Fruit fly (Drosophila melanogaster) whole organism, prepupa: Measurements from ENCODE around the gene Ugt36A1.

Experiments
- Blimp-1 ChIP-seq: fragments of 200-800 bp; sonication (Bioruptor generic); optimal IDR thresholded peaks from 3 replicates; lab custom pipeline; 2017; ENCODE audit warnings: missing biosample characterization, missing genetic modification characterization, mild to moderate bottlenecking, moderate library complexity, missing genetic modification reagents
- CG10631 ChIP-seq: fragments of 200-800 bp; sonication (Bioruptor generic); optimal IDR thresholded peaks from 2 replicates; lab custom pipeline; 2016; ENCODE audit warnings: missing biosample characterization, missing genetic modification characterization
- CG10669 ChIP-seq: fragments of 200-800 bp; sonication (Bioruptor generic); optimal IDR thresholded peaks from 3 replicates; lab custom pipeline; 2018; ENCODE audit warnings: missing biosample characterization, mild to moderate bottlenecking, missing genetic modification characterization, moderate library complexity
- CG11294 ChIP-seq: fragments of 200-800 bp; sonication (Bioruptor generic); IDR thresholded peaks from 2 replicates; pipeline ENCODE4 v1.3.6; 2022; ENCODE audit warnings: missing biosample characterization, missing genetic modification characterization
- CG11762 ChIP-seq: fragments of 200-800 bp; sonication (Bioruptor generic); optimal IDR thresholded peaks from 3 replicates; lab custom pipeline; 2016; ENCODE audit warnings: missing biosample characterization, missing genetic modification characterization; ENCODE audit not compliant: insufficient read depth
- CG11902 ChIP-seq: fragments of 200-800 bp; sonication (Bioruptor generic); optimal IDR thresholded peaks from 3 replicates; lab custom pipeline; 2016; ENCODE audit warnings: missing biosample characterization, missing genetic modification characterization
- CG15336 ChIP-seq: fragments of 200-800 bp; sonication (Bioruptor generic); IDR thresholded peaks from 2 replicates; pipeline ENCODE4 v1.3.6; 2022; ENCODE audit warnings: missing biosample characterization, missing genetic modification characterization
- CG16779 ChIP-seq: fragments of 200-800 bp; sonication (Bioruptor generic); optimal IDR thresholded peaks from 3 replicates; lab custom pipeline; 2017; ENCODE audit warnings: missing biosample characterization, mild to moderate bottlenecking, missing genetic modification characterization
- CG3032 ChIP-seq: fragments of 200-800 bp; optimal IDR thresholded peaks from 2 replicates; lab custom pipeline; 2019; ENCODE audit warnings: missing biosample characterization, mild to moderate bottlenecking, missing genetic modification characterization, moderate library complexity
- CG31627 ChIP-seq: fragments of 200-800 bp; sonication (Bioruptor generic); optimal IDR thresholded peaks from 3 replicates; lab custom pipeline; 2016; ENCODE audit warnings: missing biosample characterization, missing genetic modification characterization
- CG32006 ChIP-seq: fragments of 200-800 bp; sonication (Bioruptor generic); optimal IDR thresholded peaks from 3 replicates; lab custom pipeline; 2017; ENCODE audit warnings: missing biosample characterization, mild to moderate bottlenecking, missing genetic modification characterization
- CG34406 ChIP-seq: fragments of 200-800 bp; sonication (Bioruptor generic); optimal IDR thresholded peaks from 3 replicates; lab custom pipeline; 2016; ENCODE audit warnings: missing biosample characterization, missing genetic modification characterization
- CG6163 ChIP-seq: fragments of 200-800 bp; sonication (Bioruptor generic); IDR thresholded peaks from 3 replicates; pipeline ENCODE4 v1.3.6; 2022; ENCODE audit warnings: missing biosample characterization, missing genetic modification characterization
- CG6792 ChIP-seq: fragments of 200-800 bp; sonication (Bioruptor generic); optimal IDR thresholded peaks from 3 replicates; lab custom pipeline; 2016; ENCODE audit warnings: missing biosample characterization, missing genetic modification characterization
- CG6854 ChIP-seq: fragments of 200-800 bp; sonication (Bioruptor generic); optimal IDR thresholded peaks from 2 replicates; lab custom pipeline; 2017; ENCODE audit warnings: missing biosample characterization, mild to moderate bottlenecking, missing genetic modification characterization
- CG7368 ChIP-seq: fragments of 200-800 bp; sonication (Bioruptor generic); optimal IDR thresholded peaks from 3 replicates; lab custom pipeline; 2016; ENCODE audit warnings: missing biosample characterization, missing genetic modification characterization
- CG8119 ChIP-seq: fragments of 200-800 bp; sonication (Bioruptor generic); IDR thresholded peaks from 3 replicates; pipeline ENCODE4 v1.3.6; 2022; ENCODE audit warnings: missing biosample characterization, missing genetic modification characterization
- CG8319 ChIP-seq: fragments of 200-800 bp; sonication (Bioruptor generic); optimal IDR thresholded peaks from 3 replicates; lab custom pipeline; 2016; ENCODE audit warnings: missing biosample characterization, missing genetic modification characterization
- CG8632 ChIP-seq: fragments of 200-800 bp; sonication (Bioruptor generic); optimal IDR thresholded peaks from 3 replicates; lab custom pipeline; 2016; ENCODE audit warnings: missing biosample characterization, missing genetic modification characterization
- CG9139 ChIP-seq: fragments of 200-800 bp; sonication (Bioruptor generic); optimal IDR thresholded peaks from 3 replicates; lab custom pipeline; 2017; ENCODE audit warnings: missing biosample characterization, mild to moderate bottlenecking, missing genetic modification characterization
- Eip78C ChIP-seq: fragments of 200-800 bp; sonication (Bioruptor generic); peaks from one replicate; lab custom pipeline; 2016; ENCODE audit warnings: missing biosample characterization, missing genetic modification characterization
- Eip93F ChIP-seq: fragments of 200-800 bp; sonication (Bioruptor generic); optimal IDR thresholded peaks from 2 replicates; lab custom pipeline; 2016; ENCODE audit warnings: missing biosample characterization, mild to moderate bottlenecking, missing genetic modification characterization
- Ets21C ChIP-seq: fragments of 200-800 bp; sonication (Bioruptor generic); optimal IDR thresholded peaks from 3 replicates; lab custom pipeline; 2016; ENCODE audit warnings: missing biosample characterization, missing genetic modification characterization
- Ets96B ChIP-seq: fragments of 200-800 bp; optimal IDR thresholded peaks from 2 replicates; lab custom pipeline; 2019; ENCODE audit warnings: missing biosample characterization, mild to moderate bottlenecking, missing genetic modification characterization, moderate library complexity
- Gug ChIP-seq: fragments of 200-800 bp; sonication (Bioruptor generic); IDR thresholded peaks from 2 replicates; pipeline ENCODE4 v1.3.6; 2022; ENCODE audit warnings: missing biosample characterization, missing genetic modification characterization
- Hr38 ChIP-seq: sonication (Bioruptor generic); optimal IDR thresholded peaks from 2 replicates; lab custom pipeline; 2016; ENCODE audit warnings: missing biosample characterization, missing genetic modification characterization
- Hr39 ChIP-seq: fragments of 200-800 bp; sonication (Bioruptor generic); optimal IDR thresholded peaks from 2 replicates; lab custom pipeline; 2016; ENCODE audit warnings: missing biosample characterization, missing genetic modification characterization
- Hr4 ChIP-seq: fragments of 200-800 bp; sonication (Bioruptor generic); optimal IDR thresholded peaks from 3 replicates; lab custom pipeline; 2016; ENCODE audit warnings: missing biosample characterization, missing genetic modification characterization
- Lpt ChIP-seq: fragments of 200-800 bp; sonication (Bioruptor generic); optimal IDR thresholded peaks from 3 replicates; lab custom pipeline; 2016; ENCODE audit warnings: missing biosample characterization, missing genetic modification characterization
- Met ChIP-seq: fragments of 200-800 bp; sonication (Bioruptor generic); optimal IDR thresholded peaks from 3 replicates; lab custom pipeline; 2016; ENCODE audit warnings: missing biosample characterization, missing genetic modification characterization
- OdsH ChIP-seq: fragments of 200-800 bp; sonication (Bioruptor generic); optimal IDR thresholded peaks from 3 replicates; lab custom pipeline; 2016; ENCODE audit warnings: missing biosample characterization, missing genetic modification characterization
- Smox ChIP-seq: fragments of 200-800 bp; sonication (Bioruptor generic); optimal IDR thresholded peaks from 3 replicates; lab custom pipeline; 2016; ENCODE audit warnings: missing biosample characterization, missing genetic modification characterization
- Sox102F ChIP-seq: fragments of 200-800 bp; sonication (Bioruptor generic); optimal IDR thresholded peaks from 2 replicates; lab custom pipeline; 2016; ENCODE audit warnings: missing biosample characterization, mild to moderate bottlenecking, missing genetic modification characterization
- Sox14 ChIP-seq: fragments of 200-800 bp; sonication (Bioruptor generic); optimal IDR thresholded peaks from 3 replicates; lab custom pipeline; 2016; ENCODE audit warnings: missing biosample characterization, missing genetic modification characterization
- Sox15 ChIP-seq: fragments of 200-800 bp; sonication (Bioruptor generic); optimal IDR thresholded peaks from 3 replicates; lab custom pipeline; 2016; ENCODE audit warnings: missing biosample characterization, missing genetic modification characterization
- achi ChIP-seq: fragments of 200-800 bp; sonication (Bioruptor generic); optimal IDR thresholded peaks from 3 replicates; lab custom pipeline; 2016; ENCODE audit warnings: missing biosample characterization, missing genetic modification characterization
- cyc ChIP-seq: fragments of 200-800 bp; sonication (Bioruptor generic); optimal IDR thresholded peaks from 3 replicates; lab custom pipeline; 2016; ENCODE audit warnings: missing biosample characterization, missing genetic modification characterization
- dac ChIP-seq: fragments of 200-800 bp; sonication (Bioruptor generic); optimal IDR thresholded peaks from 2 replicates; lab custom pipeline; 2017; ENCODE audit warnings: missing biosample characterization, mild to moderate bottlenecking, missing genetic modification characterization
- dsx ChIP-seq: fragments of 200-800 bp; optimal IDR thresholded peaks from 3 replicates; lab custom pipeline; 2019; ENCODE audit warnings: missing biosample characterization, mild to moderate bottlenecking, missing genetic modification characterization, moderate library complexity; ENCODE audit not compliant: poor library complexity, severe bottlenecking
- eg ChIP-seq: fragments of 200-800 bp; sonication (Bioruptor generic); IDR thresholded peaks from 3 replicates; pipeline ENCODE4 v1.3.6; 2022; ENCODE audit warnings: missing biosample characterization, missing genetic modification characterization
- esn ChIP-seq: fragments of 200-800 bp; sonication (Bioruptor generic); optimal IDR thresholded peaks from 2 replicates; lab custom pipeline; 2016; ENCODE audit warnings: missing biosample characterization, mild to moderate bottlenecking, missing genetic modification characterization, moderate library complexity
- fd59A ChIP-seq: fragments of 200-800 bp; sonication (Bioruptor generic); optimal IDR thresholded peaks from 2 replicates; lab custom pipeline; 2017; ENCODE audit warnings: missing biosample characterization, mild to moderate bottlenecking, missing genetic modification characterization, missing genetic modification reagents
- fkh ChIP-seq: fragments of 200-800 bp; sonication (Bioruptor generic); optimal IDR thresholded peaks from 3 replicates; lab custom pipeline; 2017; ENCODE audit warnings: missing biosample characterization, mild to moderate bottlenecking, missing genetic modification characterization, moderate library complexity
- net ChIP-seq: fragments of 200-800 bp; sonication (Bioruptor generic); optimal IDR thresholded peaks from 3 replicates; lab custom pipeline; 2016; ENCODE audit warnings: missing biosample characterization, missing genetic modification characterization
- salr ChIP-seq, 2 experiments: fragments of 200-800 bp; sonication (Bioruptor generic); optimal IDR thresholded peaks; 3 replicates each; lab custom pipeline; 2016 to 2018; ENCODE audit warnings: missing biosample characterization in 2 of 2, missing genetic modification characterization in 2 of 2, mild to moderate bottlenecking in 1 of 2
- spab ChIP-seq: fragments of 200-800 bp; sonication (Bioruptor generic); optimal IDR thresholded peaks from 2 replicates; lab custom pipeline; 2017; ENCODE audit warnings: missing biosample characterization, mild to moderate bottlenecking, missing genetic modification characterization, missing genetic modification reagents
- ss ChIP-seq, 2 experiments: fragments of 200-800 bp; sonication (Bioruptor generic); optimal IDR thresholded peaks; 2 replicates in 1 of 2; 3 replicates in 1 of 2; lab custom pipeline; 2017 to 2018; ENCODE audit warnings: mild to moderate bottlenecking in 2 of 2, missing biosample characterization in 2 of 2, missing genetic modification characterization in 2 of 2, moderate library complexity in 1 of 2
- svp ChIP-seq: fragments of 200-800 bp; sonication (Bioruptor generic); peaks from one replicate; lab custom pipeline; 2016; ENCODE audit warnings: missing biosample characterization, missing genetic modification characterization

Ugt36A1 gene

dm6 chr2L:3587286-3587685 lies 31.6 kb upstream of the Ugt36A1 start (continued):
- peak; percentile 58 for TF ChIP-seq esn (GFP tag; lab: Kevin White, UChicago)
- no peak for TF ChIP-seq fkh
- TF ChIP-seq OdsH (GFP tag; lab: Kevin White, UChicago), result peak; percentile 17
- peak; percentile 71 for TF ChIP-seq svp
- no peak for TF ChIP-seq spab (GFP tag; lab: Kevin White, UChicago)
- 0 out of 2 replicates have a peak, but pooled peaks have one; percentile 12 for TF ChIP-seq Gug
- TF ChIP-seq Blimp-1 (GFP tag; lab: Kevin White, UChicago), result no peak
- TF ChIP-seq CG8319 (GFP tag; lab: Kevin White, UChicago), result no peak
- peak; percentile 50 for TF ChIP-seq Sox102F

dm6 chr2L:3587907-3588733 lies 30.8 kb upstream of the Ugt36A1 start:
- TF ChIP-seq cyc (no peak), dac (GFP tag; lab: Kevin White, UChicago) (no peak), CG11762 (GFP tag; lab: Kevin White, UChicago) (peak; percentile 56), Sox15 (GFP tag; lab: Kevin White, UChicago) (peak; percentile 7), CG11902 (GFP tag; lab: Kevin White, UChicago) (peak; percentile 20), esn (GFP tag; lab: Kevin White, UChicago) (peak; percentile 50), CG6163 (GFP tag; lab: Robert Waterston, UW) (peak; percentile 77), achi (GFP tag; lab: Kevin White, UChicago) (peak; percentile 66), Hr39 (GFP tag; lab: Kevin White, UChicago) (no peak), svp (peak; percentile 76), CG16779 (peak; percentile 31), Ets96B (peak; percentile 83), Ets21C (no peak), Eip93F (GFP tag; lab: Kevin White, UChicago) (no peak), CG8119 (GFP tag; lab: Robert Waterston, UW) (peak; percentile 81), CG31627 (no peak), eg (GFP tag; lab: Robert Waterston, UW) (peak; percentile 74), CG34406 (GFP tag; lab: Kevin White, UChicago) (peak; percentile 60), CG7368 (peak; percentile 25), spab (GFP tag; lab: Kevin White, UChicago) (peak; percentile 75), Hr4 (GFP tag; lab: Kevin White, UChicago) (peak; percentile 24), Lpt (GFP tag; lab: Kevin White, UChicago) (peak; percentile 31), net (peak; percentile 60), CG32006 (GFP tag; lab: Kevin White, UChicago) (peak; percentile 65), fkh (no peak), Eip78C (peak; percentile 80), CG3032 (peak; percentile 82), Met (peak; percentile 33), CG8632 (GFP tag; lab: Kevin White, UChicago) (peak; percentile 67), OdsH (GFP tag; lab: Kevin White, UChicago) (peak; percentile 72), CG15336 (GFP tag; lab: Robert Waterston, UW) (peak; percentile 70), Hr38 (GFP tag; lab: Kevin White, UChicago) (no peak), fd59A (GFP tag; lab: Kevin White, UChicago) (peak; percentile 68), CG11294 (GFP tag; lab: Robert Waterston, UW) (0 out of 2 replicates have a peak, but pooled peaks have one; percentile 18), CG10631 (GFP tag; lab: Kevin White, UChicago) (peak; percentile 74), CG9139 (GFP tag; lab: Kevin White, UChicago) (peak; percentile 73), CG6854 (peak; percentile 41), dsx (GFP tag; lab: Kevin White, UChicago) (peak; percentile 89), Sox14 (GFP tag; lab: Kevin White, UChicago) (peak; percentile 1), ss (GFP tag; optimal IDR thresholded peaks at IDR 0.05; lab: Kevin White, UChicago) (peak; percentile 79 to 83), CG6792 (GFP tag; lab: Kevin White, UChicago) (peak; percentile 60), salr (GFP tag; optimal IDR thresholded peaks at IDR 0.05; lab: Kevin White, UChicago) (peak; percentile 24 to 27), CG10669 (GFP tag; lab: Kevin White, UChicago) (peak; percentile 77), Smox (GFP tag; lab: Kevin White, UChicago) (peak; percentile 4)
